Fruit fly (Drosophila melanogaster) ovary, adult (tissue): ENCODE results near the gene GCC88.

ENCODE experiments used
- CG17801 ChIP-seq: fragments of 200-800 bp; optimal IDR thresholded peaks from 2 replicates; lab custom pipeline; 2019; ENCODE audit warnings: missing biosample characterization, mild to moderate bottlenecking, missing genetic modification characterization, moderate library complexity; ENCODE audit not compliant: partially characterized antibody

GCC88 gene

DNA sequence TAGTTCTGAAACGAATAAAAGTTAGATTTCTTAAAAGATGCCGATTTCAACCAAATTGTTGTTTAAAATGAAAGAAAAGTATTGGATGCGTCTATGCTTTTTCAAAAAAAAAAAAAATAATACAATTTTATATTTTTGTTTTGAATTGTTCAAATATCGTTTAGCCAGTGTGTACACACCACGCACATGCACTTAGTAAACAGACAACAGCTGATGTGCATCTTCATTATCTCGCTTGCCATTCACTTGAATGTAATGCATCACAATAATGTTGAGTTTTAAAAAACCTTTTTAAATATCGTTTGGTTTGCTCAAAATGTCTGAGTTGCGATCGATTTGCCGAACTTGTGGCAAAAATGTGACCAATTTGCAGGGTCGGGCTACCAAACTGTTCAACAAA lies 5.6 kb upstream of the GCC88 start, which contains the start of gene CG31441:
Gene CG31441, plus strand, starts transcription at position 246 of the 400 bp plus-strand sequence.
- no peak for TF ChIP-seq CG17801 (GFP tag; lab: Kevin White, UChicago)

DNA sequence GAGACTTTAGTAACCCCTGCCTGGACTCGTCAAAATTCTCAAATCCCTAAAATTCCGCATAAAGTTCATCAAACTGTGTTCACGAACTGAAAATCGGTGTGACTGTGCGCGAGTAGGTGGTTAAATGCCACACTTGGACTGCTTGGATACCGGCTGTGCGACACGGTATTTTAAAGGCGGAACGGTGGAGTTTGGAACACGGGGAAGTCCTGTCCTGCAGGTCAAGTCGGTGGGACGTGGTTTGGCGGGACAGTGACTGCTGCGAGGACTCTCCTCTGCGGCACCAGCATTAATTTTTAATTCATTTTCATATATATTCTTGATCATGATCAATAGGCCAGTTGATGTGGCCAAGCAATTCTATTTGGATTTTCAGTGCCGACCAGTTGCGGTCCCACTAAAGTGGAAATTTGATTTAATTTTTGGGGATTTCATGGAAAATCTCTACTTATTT lies 4.5 kb upstream of the GCC88 start, which contains the start of the genes Arfip and CG17721:
Gene Arfip, minus strand, starts transcription at position 96 of the 454 bp plus-strand sequence.
Gene CG17721, plus strand, starts transcription at position 223 of the 454 bp plus-strand sequence.
- no peak for TF ChIP-seq CG17801 (GFP tag; lab: Kevin White, UChicago)

DNA sequence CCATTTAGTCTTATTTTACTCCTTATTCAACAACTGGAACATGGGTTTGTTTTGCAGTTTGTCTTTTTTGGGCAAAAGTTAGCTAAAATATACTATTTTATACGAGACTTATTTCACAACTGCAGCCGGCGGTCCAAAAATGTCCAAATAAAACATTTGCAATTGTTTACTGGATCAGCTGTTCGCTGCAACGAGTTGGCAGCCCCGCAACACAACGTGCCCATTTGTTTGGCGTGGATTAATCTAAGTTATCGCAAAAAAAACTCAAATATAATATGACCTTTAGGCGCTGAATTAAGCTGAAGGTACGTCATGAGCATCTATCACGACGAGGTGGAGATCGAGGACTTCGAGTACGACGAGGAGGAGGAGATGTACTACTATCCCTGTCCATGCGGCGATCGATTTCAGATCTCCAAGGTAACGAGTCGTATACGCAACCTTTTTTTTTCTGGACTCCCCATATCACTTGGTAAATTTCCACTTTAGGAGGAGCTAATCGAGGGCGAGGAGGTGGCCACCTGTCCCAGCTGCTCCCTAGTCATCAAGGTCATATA lies 1.4 kb upstream of the GCC88 start, which contains the start of the genes CG17187 and Dph3:
Gene CG17187, minus strand, starts transcription at position 175 of the 557 bp plus-strand sequence.
Gene Dph3, plus strand, starts transcription at position 208 of the 557 bp plus-strand sequence.
- no peak for TF ChIP-seq CG17801 (GFP tag; lab: Kevin White, UChicago)

DNA sequence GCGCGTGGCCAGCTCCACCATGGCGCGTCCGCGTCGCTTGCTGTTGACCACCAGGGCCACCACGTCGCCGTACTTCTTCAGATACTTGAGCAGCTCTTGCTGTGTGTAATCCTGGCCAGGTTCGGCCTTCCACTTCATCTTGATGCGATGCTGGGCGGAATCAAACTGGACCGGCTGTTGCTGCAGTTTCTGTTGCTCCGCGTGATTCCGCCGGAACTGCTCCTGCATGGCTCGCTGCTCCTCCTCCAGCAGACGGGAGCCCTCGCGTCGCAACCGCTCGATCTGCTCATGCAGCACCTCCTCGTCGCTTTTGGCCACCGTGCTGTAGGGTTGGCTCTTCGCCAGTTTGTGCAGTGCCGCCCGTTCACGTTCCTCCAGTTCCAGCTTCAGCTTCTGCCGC lies 637 bp upstream of the GCC88 start:
- TF ChIP-seq CG17801 (GFP tag; lab: Kevin White, UChicago): no peak

DNA sequence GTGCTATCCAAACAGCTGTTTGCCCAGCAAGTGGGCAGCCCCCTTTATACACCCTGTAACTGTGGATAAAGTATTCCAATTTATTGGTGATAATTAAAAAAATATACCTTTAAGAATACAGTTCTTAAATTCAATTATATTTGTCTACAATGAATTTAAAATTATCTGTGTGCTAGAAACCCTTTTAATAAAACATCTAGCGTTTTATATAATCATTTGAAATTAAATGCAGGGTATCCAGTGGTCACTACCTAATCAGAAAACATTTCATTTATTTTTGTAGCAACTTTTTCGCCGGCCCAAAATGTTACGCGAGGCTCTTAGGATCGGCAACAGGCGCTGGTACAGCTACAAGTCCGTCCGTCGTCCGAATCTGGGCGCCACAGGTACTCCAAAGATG lies 3.9 kb downstream of the GCC88 start, which contains the start of gene CG17726:
Gene CG17726, plus strand, starts transcription at position 267 of the 400 bp plus-strand sequence.
- peak; percentile 98 for TF ChIP-seq CG17801 (GFP tag; lab: Kevin White, UChicago)

DNA sequence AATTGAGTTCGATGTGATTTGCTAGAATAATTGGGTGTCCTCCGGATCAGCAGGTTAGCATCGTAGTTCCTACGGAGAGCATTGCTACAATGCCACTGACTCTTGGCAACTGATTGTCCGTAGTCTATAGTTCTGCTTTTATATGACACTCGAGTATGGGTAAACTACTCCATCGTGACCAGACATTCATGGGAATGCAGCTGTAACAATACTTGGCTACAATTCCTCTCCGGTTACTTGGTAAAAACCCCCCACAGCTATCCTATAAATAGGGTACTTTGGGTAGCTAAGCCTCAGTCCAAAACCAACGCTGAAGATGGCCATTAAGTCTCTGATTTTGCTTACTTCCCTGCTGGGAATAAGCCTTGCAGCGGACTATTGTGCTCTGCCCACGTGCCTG lies 5.2 kb downstream of the GCC88 start, which contains the start of gene scpr-C:
Gene scpr-C, plus strand, starts transcription at position 301 of the 400 bp plus-strand sequence.
- no peak for TF ChIP-seq CG17801 (GFP tag; lab: Kevin White, UChicago)

DNA sequence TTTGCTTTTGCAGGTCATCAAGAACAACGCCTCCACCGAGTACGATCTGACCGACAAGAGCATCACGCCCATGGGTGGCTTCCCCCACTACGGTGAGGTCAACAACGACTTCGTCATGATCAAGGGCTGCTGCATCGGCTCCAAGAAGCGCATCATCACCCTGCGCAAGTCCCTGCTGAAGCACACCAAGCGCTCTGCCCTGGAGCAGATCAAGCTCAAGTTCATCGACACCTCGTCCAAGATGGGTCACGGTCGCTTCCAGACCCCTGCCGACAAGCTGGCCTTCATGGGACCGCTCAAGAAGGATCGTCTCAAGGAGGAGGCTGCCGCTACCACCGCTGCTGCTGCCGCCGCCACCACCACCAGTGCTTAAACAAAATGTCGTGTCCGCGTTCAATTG lies 5.9 kb downstream of the GCC88 start:
- TF ChIP-seq CG17801 (GFP tag; lab: Kevin White, UChicago): no peak

DNA sequence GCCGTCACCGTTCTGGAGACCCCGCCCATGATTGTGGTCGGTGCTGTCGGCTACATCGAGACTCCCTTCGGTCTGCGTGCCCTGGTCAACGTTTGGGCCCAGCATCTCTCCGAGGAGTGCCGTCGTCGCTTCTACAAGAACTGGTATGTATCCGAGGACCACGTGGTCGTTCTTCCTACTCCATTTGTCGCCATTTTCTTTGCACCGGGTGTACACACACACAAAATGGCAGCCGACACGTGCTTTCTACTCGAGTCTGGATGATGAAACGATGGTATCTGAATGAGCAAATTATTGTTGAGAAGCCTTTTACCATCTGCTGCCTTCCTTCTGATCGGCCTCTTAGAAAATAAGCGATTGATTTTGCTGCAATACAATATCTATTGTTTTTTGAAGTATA lies 7.8 kb downstream of the GCC88 start:
- TF ChIP-seq CG17801 (GFP tag; lab: Kevin White, UChicago): no peak

DNA sequence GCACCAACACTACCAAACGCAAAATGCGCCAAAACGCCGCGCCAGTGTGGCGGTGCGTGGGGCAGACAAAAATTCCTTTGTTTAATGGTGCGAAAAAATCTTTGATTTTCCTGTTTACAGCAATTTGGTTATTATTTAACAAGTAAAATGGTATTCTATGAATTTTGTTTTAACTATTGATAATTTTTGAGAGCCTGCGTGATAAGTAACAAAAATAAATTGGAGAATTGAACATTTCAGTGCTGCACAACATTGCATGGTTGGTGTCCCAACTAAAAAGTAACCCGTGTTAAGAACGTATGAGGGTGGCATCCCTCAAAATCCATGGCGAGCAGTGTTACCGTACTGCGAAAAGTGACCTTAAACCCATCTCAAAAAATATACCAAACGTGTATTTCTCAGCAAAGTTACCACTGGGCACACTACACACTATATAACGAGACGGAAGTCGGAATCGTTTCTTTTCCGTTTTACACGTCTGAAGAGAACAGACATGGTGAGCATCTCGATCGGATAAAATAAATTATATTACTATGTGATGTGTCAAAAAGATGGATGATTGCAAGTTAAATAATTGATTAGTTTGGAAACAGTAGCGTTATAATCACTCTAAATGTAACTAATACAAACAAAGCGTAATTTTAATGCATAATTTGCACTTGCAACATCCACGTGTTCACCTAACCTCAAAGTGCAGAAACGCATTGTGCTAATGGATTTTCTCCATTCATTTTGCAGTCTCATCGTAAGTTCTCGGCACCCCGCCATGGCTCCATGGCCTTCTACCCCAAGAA lies 8.8 kb downstream of the GCC88 start, which contains the start of the genes CG6693 and RpL3:
Gene CG6693, minus strand, starts transcription at position 203 of the 794 bp plus-strand sequence.
Gene RpL3, plus strand, starts transcription at position 458 of the 794 bp plus-strand sequence.
- peak; percentile 84 for TF ChIP-seq CG17801 (GFP tag; lab: Kevin White, UChicago)

DNA sequence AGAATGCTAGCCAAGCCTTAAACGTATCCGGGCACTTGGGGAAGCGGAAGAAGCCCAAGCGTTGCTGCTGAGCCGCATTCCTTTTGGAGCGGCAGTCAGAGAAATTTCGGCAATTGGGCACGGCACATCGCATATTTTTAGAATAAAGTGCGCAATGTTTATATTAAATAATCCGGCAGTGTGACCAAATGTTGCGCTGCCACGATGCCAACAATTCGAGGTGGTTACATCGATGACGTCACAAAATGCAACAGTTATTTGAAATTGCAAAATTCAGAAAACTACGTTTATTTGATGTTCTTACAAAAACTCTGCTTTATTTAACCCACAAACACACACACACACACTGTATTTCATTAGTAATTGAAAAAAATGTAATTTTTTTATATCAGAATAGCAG lies 10.5 kb downstream of the GCC88 start, which contains the start of gene CG6689:
Gene CG6689, minus strand, starts transcription at position 182 of the 400 bp plus-strand sequence.
- no peak for TF ChIP-seq CG17801 (GFP tag; lab: Kevin White, UChicago)

DNA sequence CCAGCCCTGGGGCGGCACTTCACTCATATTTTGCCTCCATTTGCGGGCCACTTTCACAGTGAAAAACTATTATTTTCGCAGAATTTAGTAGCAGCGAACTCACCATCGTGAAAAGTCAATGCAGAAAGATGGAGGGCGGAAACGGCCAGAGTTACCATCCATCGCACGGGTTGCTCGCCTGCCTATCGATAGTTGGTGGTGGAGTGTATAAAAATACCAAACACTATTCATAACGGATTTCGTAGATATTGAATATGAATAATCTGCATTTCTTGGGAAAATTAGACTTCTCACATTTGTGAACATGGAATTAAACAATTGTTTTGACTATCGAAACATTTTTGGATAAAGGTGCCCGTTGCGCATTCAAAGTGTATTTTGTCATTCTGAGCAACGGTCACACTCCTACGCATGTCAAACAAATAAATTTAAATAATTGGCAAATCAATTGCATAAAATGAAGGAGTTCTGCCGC lies 14.2 kb downstream of the GCC88 start, which contains the start of the genes RpS25 and CG4820:
Gene RpS25, minus strand, starts transcription at position 132 of the 475 bp plus-strand sequence.
Gene CG4820, plus strand, starts transcription at position 380 of the 475 bp plus-strand sequence.
- peak; percentile 94 for TF ChIP-seq CG17801 (GFP tag; lab: Kevin White, UChicago)

DNA sequence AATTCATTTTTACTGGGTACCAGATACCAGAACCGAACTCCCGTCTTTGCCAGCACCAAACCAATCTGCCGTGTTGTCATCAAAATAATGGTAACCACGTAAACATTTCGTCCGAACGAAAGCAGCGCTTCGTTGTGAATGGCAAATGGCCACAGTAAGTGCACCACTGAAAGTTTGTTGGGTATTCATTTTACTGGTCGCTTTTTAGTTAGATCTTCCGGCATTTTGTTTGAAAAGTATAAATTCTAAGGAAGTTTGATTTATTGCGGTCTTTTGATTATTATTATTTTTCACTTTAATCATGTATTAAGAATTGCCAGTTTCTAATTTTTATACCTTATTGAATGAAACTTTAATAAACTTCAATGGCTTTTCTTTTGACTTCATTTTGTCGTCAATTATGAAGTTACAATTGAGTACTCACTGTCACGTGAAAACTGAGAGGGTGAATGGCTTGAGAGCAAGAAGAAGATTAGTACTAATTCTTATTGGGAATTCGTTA lies 15.9 kb downstream of the GCC88 start, which contains the start of gene ZnT86D:
Gene ZnT86D, minus strand, starts transcription at position 91 of the 502 bp plus-strand sequence.
- TF ChIP-seq CG17801 (GFP tag; lab: Kevin White, UChicago): peak; percentile 82

DNA sequence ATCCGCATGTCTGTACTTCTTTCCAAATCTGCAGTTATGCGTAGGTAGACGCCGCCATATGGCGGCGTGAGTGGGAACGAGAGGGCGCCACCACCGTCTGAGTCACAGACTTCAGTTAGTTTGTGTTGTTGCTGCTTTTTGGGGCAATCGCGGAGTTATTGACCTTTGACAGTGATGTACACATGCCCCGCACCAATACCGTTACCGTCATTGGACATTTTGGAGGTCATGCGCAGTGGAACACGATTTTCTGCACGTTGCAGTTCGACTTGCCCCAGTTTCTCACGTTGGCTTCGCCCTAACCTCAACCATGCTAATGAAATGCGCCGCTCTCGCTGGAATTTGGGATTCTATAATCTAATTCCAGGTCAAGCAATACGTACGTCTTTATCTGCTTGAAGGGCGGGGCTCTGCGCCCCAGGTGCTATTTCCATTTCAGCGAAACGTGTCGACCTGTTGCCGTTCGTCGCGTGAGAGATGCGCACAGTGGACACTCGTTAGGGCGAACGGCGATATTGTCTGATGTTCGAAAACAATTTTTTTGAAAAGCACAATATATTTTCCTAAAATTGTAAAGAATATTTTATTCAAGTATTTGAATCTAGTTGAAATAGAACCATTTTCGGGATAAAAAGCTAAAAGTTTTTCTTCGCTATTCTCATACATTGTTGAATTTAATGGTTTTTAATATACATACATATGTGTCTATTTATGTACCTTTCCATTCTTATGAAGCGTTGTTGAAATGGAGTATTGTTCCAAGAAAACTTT lies 18.9 kb downstream of the GCC88 start:
- TF ChIP-seq CG17801 (GFP tag; lab: Kevin White, UChicago): peak; percentile 65
